Worm (Caenorhabditis elegans): ENCODE data around the gene T06D8.2.

- no peak for TF ChIP-seq flt-1 (GFP tag; IDR thresholded peaks at IDR 0.05)
- no peak for TF ChIP-seq med-1 (GFP tag; optimal IDR thresholded peaks at IDR 0.05; ENCODE audit: insufficient read depth)
- TF ChIP-seq klf-2 (GFP tag; conservative IDR thresholded peaks at IDR 0.05), result no peak
- TF ChIP-seq tab-1 (GFP tag; IDR thresholded peaks at IDR 0.05), result no peak
- TF ChIP-seq cog-1 (tag; optimal IDR thresholded peaks at IDR 0.05), result no peak
- TF ChIP-seq ztf-29 (GFP tag; IDR thresholded peaks at IDR 0.05), result no peak
- no peak for TF ChIP-seq ref-1 (GFP tag; conservative IDR thresholded peaks at IDR 0.05)
These were observed 49.1 kb upstream of the T06D8.2 start, which contains the start of gene F37H8.6 for ce11 chrII:11177376-11177775.
